Worm (Caenorhabditis elegans) whole organism, L2 larva: ENCODE results near the gene T03F6.10.

ENCODE experiments used
- aly-2 ChIP-seq: fragments of 150-350 bp; optimal IDR thresholded peaks from 2 replicates; lab custom pipeline; 2014; ENCODE audit warnings: missing biosample characterization, missing genetic modification characterization
- fos-1 ChIP-seq: fragments of 150-350 bp; optimal IDR thresholded peaks from 2 replicates; lab custom pipeline; 2014; ENCODE audit warnings: missing biosample characterization, missing genetic modification characterization
- snpc-4 ChIP-seq: fragments of 150-350 bp; optimal IDR thresholded peaks from 2 replicates; lab custom pipeline; 2014; ENCODE audit warnings: missing biosample characterization, missing genetic modification characterization
- ztf-11 ChIP-seq: sonication (generic microtip); optimal IDR thresholded peaks from 2 replicates; lab custom pipeline; 2017; ENCODE audit warnings: missing biosample characterization, missing genetic modification characterization

DNA sequence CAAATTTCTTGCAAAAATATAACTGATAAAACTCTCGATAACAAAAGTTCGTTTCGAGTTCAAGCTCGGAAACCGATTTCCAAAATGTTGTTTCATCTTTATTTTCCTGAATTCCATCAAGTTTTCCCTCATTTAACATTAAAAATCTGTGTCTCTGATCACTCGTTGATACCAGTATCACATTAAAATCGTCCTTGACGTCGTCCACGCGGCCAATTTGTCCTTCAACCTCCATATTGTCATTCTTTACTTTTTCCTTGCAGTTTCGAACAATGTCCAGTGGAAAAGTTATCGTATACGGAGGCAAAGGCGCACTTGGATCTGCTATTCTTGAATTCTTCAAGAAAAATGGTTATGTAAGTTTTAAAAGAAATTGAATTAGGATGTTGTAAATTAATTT lies 15.5 kb upstream of the T03F6.10 start, which contains the start of gene qdpr-1:
- TF ChIP-seq aly-2 (tag; lab: Kevin White, UChicago) (no peak), fos-1 (no peak), snpc-4 (no peak), ztf-11 (tag; lab: Kevin White, UChicago) (no peak)
